Fruit fly (Drosophila melanogaster): ENCODE measurements around the gene CG9312.

Gene CG9312

dm6 chr3R:13761563-13761962 lies 4.0 kb upstream of the CG9312 start:
- TF ChIP-seq Mnt (GFP tag; optimal IDR thresholded peaks at IDR 0.05) (no peak), CG33017 (tag; optimal IDR thresholded peaks at IDR 0.05) (no peak), kay (GFP tag; ENCODE audit: borderline replicate concordance) (peak; percentile 73), Clk (GFP tag; optimal IDR thresholded peaks at IDR 0.05) (no peak)

- no peak for TF ChIP-seq tj (GFP tag; optimal IDR thresholded peaks at IDR 0.05)
- no peak for TF ChIP-seq kay (GFP tag; ENCODE audit: borderline replicate concordance)
- no peak for TF ChIP-seq Hr96 (GFP tag; optimal IDR thresholded peaks at IDR 0.05)
- no peak for TF ChIP-seq CG12768 (GFP tag; optimal IDR thresholded peaks at IDR 0.05)
- TF ChIP-seq CG5204 (GFP tag; optimal IDR thresholded peaks at IDR 0.05), result no peak
- no peak for TF ChIP-seq CG33017 (tag; optimal IDR thresholded peaks at IDR 0.05)
- no peak for TF ChIP-seq CG14711 (tag; optimal IDR thresholded peaks at IDR 0.05)
- TF ChIP-seq cic (GFP tag; optimal IDR thresholded peaks at IDR 0.05), result no peak
- no peak for TF ChIP-seq Clk (GFP tag; optimal IDR thresholded peaks at IDR 0.05)
- no peak for TF ChIP-seq CG1620 (GFP tag; optimal IDR thresholded peaks at IDR 0.05)
- no peak for TF ChIP-seq ovo (GFP tag; optimal IDR thresholded peaks at IDR 0.05)
- no peak for TF ChIP-seq CG7045 (GFP tag; optimal IDR thresholded peaks at IDR 0.05)
- TF ChIP-seq pad (GFP tag; optimal IDR thresholded peaks at IDR 0.05), result no peak
- no peak for TF ChIP-seq cnc (optimal IDR thresholded peaks at IDR 0.05)
Observed at dm6 chr3R:13765001-13765400, 555 bp upstream of the CG9312 start.

- no peak for TF ChIP-seq bab1 (GFP tag; optimal IDR thresholded peaks at IDR 0.05)
- no peak for TF ChIP-seq CG33017 (tag; optimal IDR thresholded peaks at IDR 0.05)
- TF ChIP-seq ovo (GFP tag; optimal IDR thresholded peaks at IDR 0.05), result no peak
- TF ChIP-seq Crg-1 (GFP tag; optimal IDR thresholded peaks at IDR 0.05), result no peak
- no peak for TF ChIP-seq Mnt (GFP tag; optimal IDR thresholded peaks at IDR 0.05)
- TF ChIP-seq cnc (optimal IDR thresholded peaks at IDR 0.05), result no peak
- TF ChIP-seq CG12768 (GFP tag; optimal IDR thresholded peaks at IDR 0.05), result no peak
- no peak for TF ChIP-seq cic (GFP tag; optimal IDR thresholded peaks at IDR 0.05)
- TF ChIP-seq Hr96 (GFP tag; optimal IDR thresholded peaks at IDR 0.05), result no peak
- no peak for TF ChIP-seq kay (GFP tag; ENCODE audit: borderline replicate concordance)
- no peak for TF ChIP-seq pad (GFP tag; optimal IDR thresholded peaks at IDR 0.05)
- TF ChIP-seq toe (GFP tag; optimal IDR thresholded peaks at IDR 0.05), result no peak
- no peak for TF ChIP-seq CG5204 (GFP tag; optimal IDR thresholded peaks at IDR 0.05)
- TF ChIP-seq CG14711 (tag; optimal IDR thresholded peaks at IDR 0.05), result no peak
- no peak for TF ChIP-seq CG1620 (GFP tag; optimal IDR thresholded peaks at IDR 0.05)
Observed at dm6 chr3R:13767239-13767638, 1.7 kb downstream of the CG9312 start, which contains the start of gene Cht5. TSS of gene Cht5 (plus strand) at chr3R:13767549.

dm6 chr3R:13771195-13771594 lies 5.6 kb downstream of the CG9312 start, which contains the start of gene CG9297:
TSS of gene CG9297 (plus strand) at chr3R:13771495.
- TF ChIP-seq Hr96 (GFP tag; optimal IDR thresholded peaks at IDR 0.05) (no peak), bab1 (GFP tag; optimal IDR thresholded peaks at IDR 0.05) (no peak), CG14711 (tag; optimal IDR thresholded peaks at IDR 0.05) (no peak), toe (GFP tag; optimal IDR thresholded peaks at IDR 0.05) (no peak), CG33017 (tag; optimal IDR thresholded peaks at IDR 0.05) (no peak), cic (GFP tag; optimal IDR thresholded peaks at IDR 0.05) (no peak), CG12768 (GFP tag; optimal IDR thresholded peaks at IDR 0.05) (no peak), tj (GFP tag; optimal IDR thresholded peaks at IDR 0.05) (no peak), ovo (GFP tag; optimal IDR thresholded peaks at IDR 0.05) (no peak), CG11617 (GFP tag; optimal IDR thresholded peaks at IDR 0.05) (no peak), CG1620 (GFP tag; optimal IDR thresholded peaks at IDR 0.05) (no peak), CG5204 (GFP tag; optimal IDR thresholded peaks at IDR 0.05) (no peak), Clk (GFP tag; optimal IDR thresholded peaks at IDR 0.05) (no peak), kay (GFP tag; ENCODE audit: borderline replicate concordance) (no peak), CG7045 (GFP tag; optimal IDR thresholded peaks at IDR 0.05) (no peak), pad (GFP tag; optimal IDR thresholded peaks at IDR 0.05) (no peak), CG7101 (tag; optimal IDR thresholded peaks at IDR 0.05) (no peak), Mnt (GFP tag; optimal IDR thresholded peaks at IDR 0.05) (no peak)

- TF ChIP-seq cnc (optimal IDR thresholded peaks at IDR 0.05), result no peak
- no peak for TF ChIP-seq toe (GFP tag; optimal IDR thresholded peaks at IDR 0.05)
Observed at dm6 chr3R:13773350-13773749, 7.8 kb downstream of the CG9312 start.

dm6 chr3R:13779241-13779683 lies 13.7 kb downstream of the CG9312 start, which contains the start of the genes CG42375 and CG9288:
TSS of gene CG42375 (plus strand) at chr3R:13779624.
TSS of gene CG9288 (plus strand) at chr3R:13779624.
- TF ChIP-seq Mnt (GFP tag; optimal IDR thresholded peaks at IDR 0.05) (no peak), toe (GFP tag; optimal IDR thresholded peaks at IDR 0.05) (peak; percentile 15), pad (GFP tag; optimal IDR thresholded peaks at IDR 0.05) (no peak), CG14711 (tag; optimal IDR thresholded peaks at IDR 0.05) (peak; percentile 38), bab1 (GFP tag; optimal IDR thresholded peaks at IDR 0.05) (no peak)

- no peak for TF ChIP-seq CG5204 (GFP tag; optimal IDR thresholded peaks at IDR 0.05)
- no peak for TF ChIP-seq CG1620 (GFP tag; optimal IDR thresholded peaks at IDR 0.05)
- TF ChIP-seq bab1 (GFP tag; optimal IDR thresholded peaks at IDR 0.05), result peak; percentile 10
- TF ChIP-seq Mnt (GFP tag; optimal IDR thresholded peaks at IDR 0.05), result peak; percentile 94
- TF ChIP-seq Hr96 (GFP tag; optimal IDR thresholded peaks at IDR 0.05), result no peak
- no peak for TF ChIP-seq ovo (GFP tag; optimal IDR thresholded peaks at IDR 0.05)
- no peak for TF ChIP-seq Clk (GFP tag; optimal IDR thresholded peaks at IDR 0.05)
- TF ChIP-seq pad (GFP tag; optimal IDR thresholded peaks at IDR 0.05), result no peak
- TF ChIP-seq CG14711 (tag; optimal IDR thresholded peaks at IDR 0.05), result peak; percentile 86
Observed at dm6 chr3R:13780769-13781168, 15.2 kb downstream of the CG9312 start, which contains the start of gene CG9286. TSS of gene CG9286 (plus strand) at chr3R:13780964.

Data from whole organism, adult.